Fruit fly (Drosophila melanogaster): ENCODE measurements around the gene CG5001.

The CG5001 gene

DNA sequence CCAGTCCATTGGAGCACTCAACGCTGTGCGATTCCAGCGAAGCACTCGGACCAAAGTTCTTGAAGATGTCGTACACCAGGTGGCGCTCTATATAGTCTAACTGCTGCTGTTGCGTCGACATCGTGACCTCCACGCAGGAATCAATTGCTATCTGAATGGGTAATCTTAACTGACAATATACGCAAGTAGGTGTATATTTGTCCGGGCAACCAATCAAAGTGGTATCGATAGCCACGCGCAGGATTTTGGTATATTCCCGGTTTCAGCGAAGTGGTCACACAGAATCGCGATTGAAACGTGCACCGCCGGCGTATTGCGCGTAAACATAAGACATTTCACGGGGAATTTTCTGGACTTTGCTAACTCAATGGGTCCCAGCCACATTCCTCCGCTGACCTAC, 1.8 kb upstream of the CG5001 start, which contains the start of the genes CG5126 and Tgt (continued):
- TF ChIP-seq CG4707 (GFP tag; optimal IDR thresholded peaks at IDR 0.05) (no peak), Ravus (GFP tag; IDR thresholded peaks at IDR 0.05) (no peak), dimm (GFP tag; IDR thresholded peaks at IDR 0.05) (no peak), Side (GFP tag; optimal IDR thresholded peaks at IDR 0.05) (no peak), CG1832 (GFP tag; optimal IDR thresholded peaks at IDR 0.05) (no peak), CG4404 (GFP tag; IDR thresholded peaks at IDR 0.05) (no peak), aop (GFP tag; IDR thresholded peaks at IDR 0.05) (no peak), kah (GFP tag; optimal IDR thresholded peaks at IDR 0.05) (no peak), NFAT (GFP tag; IDR thresholded peaks at IDR 0.05) (no peak), E2f2 (GFP tag; IDR thresholded peaks at IDR 0.05) (peak; percentile 70), CG32532 (GFP tag; IDR thresholded peaks at IDR 0.05) (no peak), Meics (GFP tag; optimal IDR thresholded peaks at IDR 0.05) (no peak), nerfin-2 (GFP tag; IDR thresholded peaks at IDR 0.05; ENCODE audit: partially characterized antibody) (peak; percentile 25; the same call in 1 of the 2 replicates), CG3065 (GFP tag; optimal IDR thresholded peaks at IDR 0.05) (no peak), CG12391 (tag; optimal IDR thresholded peaks at IDR 0.05) (no peak), ken (GFP tag; IDR thresholded peaks at IDR 0.05) (no peak), CG4424 (GFP tag; optimal IDR thresholded peaks at IDR 0.05) (no peak), CG12071 (GFP tag; optimal IDR thresholded peaks at IDR 0.05) (no peak), run (tag; optimal IDR thresholded peaks at IDR 0.05) (no peak), zfh2 (GFP tag; optimal IDR thresholded peaks at IDR 0.05) (no peak), usp (GFP tag; optimal IDR thresholded peaks at IDR 0.05) (no peak), CG14710 (tag; optimal IDR thresholded peaks at IDR 0.05) (peak; percentile 8), dmrt99B (tag; optimal IDR thresholded peaks at IDR 0.05) (no peak), Drgx (GFP tag; IDR thresholded peaks at IDR 0.05) (no peak), CG2116 (GFP tag; optimal IDR thresholded peaks at IDR 0.05) (peak; percentile 68), Taf1 (GFP tag; IDR thresholded peaks at IDR 0.05) (no peak), CG4360 (GFP tag; IDR thresholded peaks at IDR 0.05) (no peak), wdn (GFP tag; IDR thresholded peaks at IDR 0.05) (no peak), inv (GFP tag; IDR thresholded peaks at IDR 0.05; ENCODE audit: partially characterized antibody) (peak; percentile 45), Dip3 (GFP tag; optimal IDR thresholded peaks at IDR 0.05) (no peak), tio (GFP tag; optimal IDR thresholded peaks at IDR 0.05) (no peak), CG11695 (GFP tag; IDR thresholded peaks at IDR 0.05) (no peak), Usf (GFP tag; optimal IDR thresholded peaks at IDR 0.05) (no peak), Xbp1 (GFP tag; optimal IDR thresholded peaks at IDR 0.05) (no peak), Hr3 (GFP tag; optimal IDR thresholded peaks at IDR 0.05) (no peak), D19B (GFP tag; optimal IDR thresholded peaks at IDR 0.05) (no peak), CG6254 (GFP tag; optimal IDR thresholded peaks at IDR 0.05) (no peak), CG6854 (GFP tag; optimal IDR thresholded peaks at IDR 0.05) (no peak), GATAe (GFP tag; conservative IDR thresholded peaks at IDR 0.05) (no peak), Six4 (GFP tag; optimal IDR thresholded peaks at IDR 0.05) (no peak), cwo (GFP tag; optimal IDR thresholded peaks at IDR 0.05) (no peak), CG13894 (tag; optimal IDR thresholded peaks at IDR 0.05) (no peak), Bteb2 (GFP tag; optimal IDR thresholded peaks at IDR 0.05) (no peak), emc (GFP tag; optimal IDR thresholded peaks at IDR 0.05) (no peak), tin (GFP tag; optimal IDR thresholded peaks at IDR 0.05) (no peak), CG11085 (GFP tag; IDR thresholded peaks at IDR 0.05) (no peak), ham (GFP tag; IDR thresholded peaks at IDR 0.05) (no peak), Deaf1 (tag; optimal IDR thresholded peaks at IDR 0.05) (no peak), CG6175 (GFP tag; IDR thresholded peaks at IDR 0.05) (no peak), tap (tag; optimal IDR thresholded peaks at IDR 0.05) (no peak), Hr78 (GFP tag; optimal IDR thresholded peaks at IDR 0.05) (no peak), dan (GFP tag; IDR thresholded peaks at IDR 0.05) (no peak), CG42726 (GFP tag; IDR thresholded peaks at IDR 0.05; ENCODE audit: partially characterized antibody) (no peak)

All from whole organism, embryonic.